Fruit fly (Drosophila melanogaster) whole organism, pupa: ENCODE measurements around the gene CG8042.

Experiments used
- CG13204 ChIP-seq: fragments of 200-800 bp; sonication (Bioruptor generic); optimal IDR thresholded peaks from 2 replicates; lab custom pipeline; 2018; ENCODE audit warnings: missing biosample characterization, mild to moderate bottlenecking, missing genetic modification characterization, moderate library complexity
- CG15710 ChIP-seq: fragments of 200-800 bp; sonication (Bioruptor generic); optimal IDR thresholded peaks from 2 replicates; lab custom pipeline; 2018; ENCODE audit warnings: missing biosample characterization, mild to moderate bottlenecking, missing genetic modification characterization, moderate library complexity
- CG17806 ChIP-seq: fragments of 200-800 bp; sonication (Bioruptor generic); optimal IDR thresholded peaks from 2 replicates; lab custom pipeline; 2018; ENCODE audit warnings: missing biosample characterization, mild to moderate bottlenecking, missing genetic modification characterization, moderate library complexity
- CG8301 ChIP-seq: fragments of 200-800 bp; sonication (Bioruptor generic); optimal IDR thresholded peaks from 2 replicates; lab custom pipeline; 2018; ENCODE audit warnings: missing biosample characterization, mild to moderate bottlenecking, missing genetic modification characterization
- D1 ChIP-seq: fragments of 200-800 bp; sonication (Bioruptor generic); optimal IDR thresholded peaks from 2 replicates; lab custom pipeline; 2018; ENCODE audit warnings: missing biosample characterization, mild to moderate bottlenecking, missing genetic modification characterization, moderate library complexity
- EcR ChIP-seq: fragments of 200-800 bp; sonication (Bioruptor generic); optimal IDR thresholded peaks from 3 replicates; lab custom pipeline; 2019; ENCODE audit warnings: missing biosample characterization, missing genetic modification characterization, mild to moderate bottlenecking, moderate library complexity, missing genetic modification reagents
- gl ChIP-seq: fragments of 200-800 bp; sonication (Bioruptor generic); optimal IDR thresholded peaks from 2 replicates; lab custom pipeline; 2018; ENCODE audit warnings: missing biosample characterization, mild to moderate bottlenecking, missing genetic modification characterization
- rn ChIP-seq: fragments of 200-800 bp; sonication (Bioruptor generic); IDR thresholded peaks from 2 replicates; pipeline ENCODE4 v1.3.6; 2022; ENCODE audit warnings: missing biosample characterization, missing genetic modification characterization

- no peak for TF ChIP-seq CG8301 (tag; lab: Kevin White, UChicago)
- TF ChIP-seq D1 (tag; lab: Kevin White, UChicago): no peak
- no peak for TF ChIP-seq CG13204 (GFP tag; lab: Kevin White, UChicago)
- no peak for TF ChIP-seq rn (GFP tag; lab: Robert Waterston, UW)
- no peak for TF ChIP-seq CG15710 (tag; lab: Kevin White, UChicago)
- TF ChIP-seq EcR (GFP tag; lab: Kevin White, UChicago): no peak
- TF ChIP-seq CG17806 (tag; lab: Kevin White, UChicago): no peak
- no peak for TF ChIP-seq gl (tag; lab: Kevin White, UChicago)
These were observed 13.8 kb downstream of the CG8042 start for dm6 chr3L:7960707-7961695.
